Worm (Caenorhabditis elegans): ENCODE results near the gene sre-37.

DNA sequence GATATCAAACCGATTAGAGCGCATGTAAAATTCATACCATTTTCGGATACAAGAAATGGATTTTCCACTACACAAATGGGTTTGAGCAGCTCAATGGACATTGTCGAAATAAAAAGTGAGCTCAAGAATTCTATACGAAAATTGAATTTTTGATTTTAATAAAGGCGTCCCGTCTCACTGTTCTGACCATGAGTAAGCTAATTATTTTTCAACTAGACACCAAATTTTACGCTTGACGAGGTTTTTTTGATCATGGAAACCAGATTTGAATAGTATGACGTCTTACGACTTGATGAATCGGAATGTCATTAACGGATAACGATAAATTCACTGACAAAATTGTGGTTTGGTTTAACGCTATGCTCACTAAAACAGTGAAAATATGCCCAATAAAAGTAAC is 50.7 kb downstream of the sre-37 start, which contains the start of gene srh-61:
- no peak for TF ChIP-seq ceh-6 (GFP tag; optimal IDR thresholded peaks at IDR 0.05)
- no peak for TF ChIP-seq ama-1 (optimal IDR thresholded peaks at IDR 0.05)
- TF ChIP-seq lin-11 (tag; optimal IDR thresholded peaks at IDR 0.05): no peak
- no peak for TF ChIP-seq F13H6.1 (tag; optimal IDR thresholded peaks at IDR 0.05)
- TF ChIP-seq pqm-1 (tag; optimal IDR thresholded peaks at IDR 0.05): no peak
- no peak for TF ChIP-seq ceh-31 (tag; optimal IDR thresholded peaks at IDR 0.05)
- no peak for TF ChIP-seq ceh-24 (tag; optimal IDR thresholded peaks at IDR 0.05)
- no peak for TF ChIP-seq pha-4 (tag; optimal IDR thresholded peaks at IDR 0.05)
- TF ChIP-seq hlh-13 (GFP tag; optimal IDR thresholded peaks at IDR 0.05): no peak
- TF ChIP-seq madf-2 (tag; optimal IDR thresholded peaks at IDR 0.05): no peak

All from whole organism, late embryonic.